Worm (Caenorhabditis elegans) whole organism, young adult: ENCODE measurements around the gene trx-2.

ENCODE experiments used
- B0261.1 ChIP-seq: sonication (generic microtip); optimal IDR thresholded peaks from 2 replicates; lab custom pipeline; 2016; ENCODE audit warnings: mild to moderate bottlenecking, missing genetic modification characterization, moderate library complexity, missing compliant biosample characterization
- C17E4.6 ChIP-seq: fragments of 200-800 bp; sonication (Bioruptor generic); IDR thresholded peaks from 2 replicates; pipeline ENCODE4 v1.3.6; 2022; ENCODE audit warnings: missing genetic modification reagents, missing genetic modification characterization, missing compliant biosample characterization
- F52B5.7 ChIP-seq: sonication (generic microtip); optimal IDR thresholded peaks from 2 replicates; lab custom pipeline; 2016; ENCODE audit warnings: mild to moderate bottlenecking, missing genetic modification characterization, missing compliant biosample characterization
- F57C9.4 ChIP-seq: sonication (generic microtip); optimal IDR thresholded peaks from 2 replicates; lab custom pipeline; 2017; ENCODE audit warnings: mild to moderate bottlenecking, missing genetic modification characterization, missing compliant biosample characterization
- aptf-2 ChIP-seq: fragments of 200-800 bp; sonication (Bioruptor generic); conservative IDR thresholded peaks from 2 replicates; pipeline ENCODE4 v1.3.6; 2022; ENCODE audit warnings: missing genetic modification reagents, missing genetic modification characterization, missing compliant biosample characterization
- attf-3 ChIP-seq: fragments of 200-800 bp; sonication (Bioruptor generic); conservative IDR thresholded peaks from 2 replicates; pipeline ENCODE4 v1.3.6; 2022; ENCODE audit warnings: missing genetic modification reagents, missing genetic modification characterization, missing compliant biosample characterization
- cebp-1 ChIP-seq, 2 experiments: fragments of 200-800 bp in 1 of 2; sonication (Bioruptor generic) in 1 of 2; sonication (generic microtip) in 1 of 2; IDR thresholded peaks in 1 of 2; optimal IDR thresholded peaks in 1 of 2; 2 replicates each; pipeline versions ENCODE4 v1.3.6 to Lab custom; 2017 to 2022; ENCODE audit warnings: missing compliant biosample characterization in 2 of 2, missing genetic modification characterization in 2 of 2, mild to moderate bottlenecking in 1 of 2, missing genetic modification reagents in 1 of 2, moderate library complexity in 1 of 2
- ceh-100 ChIP-seq: fragments of 200-800 bp; sonication (Bioruptor generic); IDR thresholded peaks from 2 replicates; pipeline ENCODE4 v1.3.6; 2022; ENCODE audit warnings: missing genetic modification reagents, missing genetic modification characterization, missing compliant biosample characterization
- efl-1 ChIP-seq: fragments of 150-350 bp; optimal IDR thresholded peaks from 2 replicates; lab custom pipeline; 2014; ENCODE audit warnings: missing biosample characterization, missing genetic modification reagents, missing genetic modification characterization
- ets-4 ChIP-seq: fragments of 200-800 bp; sonication (Bioruptor generic); optimal IDR thresholded peaks from 2 replicates; lab custom pipeline; 2018; ENCODE audit warnings: mild to moderate bottlenecking, missing genetic modification characterization, missing compliant biosample characterization
- him-1 ChIP-seq: sonication (generic microtip); optimal IDR thresholded peaks from 2 replicates; lab custom pipeline; 2016; ENCODE audit warnings: missing genotype, missing genetic modification reagents, missing genetic modification characterization, missing compliant biosample characterization
- hlh-12 ChIP-seq: sonication (generic microtip); optimal IDR thresholded peaks from 2 replicates; lab custom pipeline; 2016; ENCODE audit warnings: missing genetic modification characterization, missing compliant biosample characterization
- hlh-26 ChIP-seq: fragments of 200-800 bp; sonication (Bioruptor generic); conservative IDR thresholded peaks from 2 replicates; pipeline ENCODE4 v1.3.6; 2022; ENCODE audit warnings: missing genetic modification reagents, missing genetic modification characterization, missing compliant biosample characterization
- lin-35 ChIP-seq, 3 experiments: fragments of 150-350 bp in 2 of 3; sonication (generic microtip) in 1 of 3; optimal IDR thresholded peaks; 2 replicates each; lab custom pipeline; 2014 to 2018; ENCODE audit warnings: missing biosample characterization in 3 of 3, missing genetic modification characterization in 3 of 3, missing genetic modification reagents in 3 of 3
- madf-8 ChIP-seq: fragments of 200-800 bp; sonication (Bioruptor generic); conservative IDR thresholded peaks from 2 replicates; pipeline ENCODE4 v1.3.6; 2022; ENCODE audit warnings: missing genetic modification reagents, missing genetic modification characterization, missing compliant biosample characterization
- mxl-1 ChIP-seq: sonication (generic microtip); optimal IDR thresholded peaks from 2 replicates; lab custom pipeline; 2016; ENCODE audit warnings: missing genetic modification characterization, missing compliant biosample characterization
- nhr-80 ChIP-seq: sonication (generic microtip); optimal IDR thresholded peaks from 2 replicates; lab custom pipeline; 2016; ENCODE audit warnings: missing genetic modification characterization, missing compliant biosample characterization
- nhr-90 ChIP-seq: sonication (generic microtip); optimal IDR thresholded peaks from 2 replicates; lab custom pipeline; 2016; ENCODE audit warnings: missing genotype, mild to moderate bottlenecking, missing genetic modification characterization, missing compliant biosample characterization
- rcor-1 ChIP-seq: fragments of 200-800 bp; sonication (Bioruptor generic); IDR thresholded peaks from 2 replicates; pipeline ENCODE4 v1.3.6; 2022; ENCODE audit warnings: missing genetic modification reagents, missing genetic modification characterization, missing compliant biosample characterization
- tbp1 ChIP-seq: fragments of 200-800 bp; sonication (Bioruptor generic); optimal IDR thresholded peaks from 2 replicates; lab custom pipeline; 2018; ENCODE audit warnings: mild to moderate bottlenecking, missing genetic modification characterization, missing compliant biosample characterization
- zim-3 ChIP-seq: sonication (generic microtip); optimal IDR thresholded peaks from 2 replicates; lab custom pipeline; 2017; ENCODE audit warnings: mild to moderate bottlenecking, missing genetic modification characterization, moderate library complexity, missing compliant biosample characterization
- ztf-18 ChIP-seq: sonication (generic microtip); optimal IDR thresholded peaks from 2 replicates; lab custom pipeline; 2016; ENCODE audit warnings: missing genotype, mild to moderate bottlenecking, missing genetic modification characterization, missing compliant biosample characterization
- ztf-22 ChIP-seq: fragments of 200-800 bp; sonication (Bioruptor generic); optimal IDR thresholded peaks from 2 replicates; lab custom pipeline; 2018; ENCODE audit warnings: mild to moderate bottlenecking, missing genetic modification characterization, moderate library complexity, missing compliant biosample characterization
- ztf-26 ChIP-seq: sonication (generic microtip); optimal IDR thresholded peaks from 2 replicates; lab custom pipeline; 2017; ENCODE audit warnings: missing genetic modification characterization, missing compliant biosample characterization
- ztf-28 ChIP-seq: fragments of 200-800 bp; sonication (Bioruptor generic); IDR thresholded peaks from 2 replicates; pipeline ENCODE4 v1.3.6; 2022; ENCODE audit warnings: missing genetic modification reagents, missing genetic modification characterization, missing compliant biosample characterization

Gene trx-2

DNA sequence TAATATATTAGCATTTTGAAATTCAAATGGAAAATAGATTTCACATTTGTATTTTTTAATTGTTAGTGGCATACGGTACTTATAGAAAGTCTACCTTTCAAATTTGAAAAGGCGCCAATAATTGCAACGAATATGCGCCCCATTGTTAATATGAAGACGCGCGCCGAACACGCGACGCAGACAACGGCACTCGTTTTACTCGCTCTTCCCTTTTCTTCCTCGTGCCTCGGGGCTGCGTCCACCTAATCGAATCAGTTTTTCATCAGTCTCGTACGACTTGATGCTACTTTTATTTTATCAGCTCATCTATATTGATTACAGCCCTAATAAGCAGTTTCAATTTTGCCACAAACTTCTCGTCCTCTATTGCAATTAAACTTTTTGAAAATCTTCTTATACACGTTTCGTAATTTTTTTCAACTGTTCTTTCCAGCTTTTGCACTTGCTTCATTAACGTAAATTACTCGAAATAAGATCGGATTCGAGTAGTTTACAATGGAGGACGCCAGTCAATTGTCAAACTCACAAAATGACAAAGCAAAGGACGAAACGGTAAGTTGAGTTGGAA lies 47.4 kb downstream of the trx-2 start, which contains the start of gene cash-1 (continued):
- TF ChIP-seq madf-8 (GFP tag; lab: Robert Waterston, UW) (peak; percentile 71), rcor-1 (0 out of 2 replicates have a peak, but pooled peaks have one; percentile 37), ceh-100 (GFP tag; lab: Robert Waterston, UW) (no peak), F52B5.7 (no peak), aptf-2 (no peak), B0261.1 (no peak), ztf-22 (GFP tag; lab: Kevin White, UChicago) (no peak), mxl-1 (tag; lab: Kevin White, UChicago) (no peak), F57C9.4 (no peak), nhr-80 (tag; lab: Kevin White, UChicago) (peak; percentile 88), hlh-26 (no peak), ets-4 (GFP tag; lab: Kevin White, UChicago) (no peak), ztf-26 (no peak), ztf-28 (no peak), efl-1 (GFP tag; lab: Kevin White, UChicago) (peak; percentile 75), zim-3 (tag; lab: Kevin White, UChicago) (no peak), nhr-90 (no peak)

DNA sequence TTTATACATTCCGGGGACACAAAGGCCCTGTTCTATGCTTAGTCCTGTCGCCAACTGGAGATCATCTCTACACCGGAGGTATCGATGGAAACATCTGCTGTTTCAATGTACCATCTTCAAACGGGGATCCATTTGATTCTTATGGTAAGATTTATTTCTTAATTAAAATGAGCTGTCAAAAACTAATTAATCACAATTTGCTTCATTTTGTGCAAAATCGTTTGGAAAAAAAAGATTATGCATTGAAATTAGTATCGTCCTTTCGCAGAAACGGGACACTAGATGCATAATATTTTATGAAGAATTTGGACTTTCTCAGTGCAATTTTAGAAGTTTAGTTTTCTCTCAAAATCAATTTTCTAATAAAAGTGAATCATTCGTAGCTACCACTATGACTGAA lies 49.4 kb downstream of the trx-2 start:
- TF ChIP-seq ztf-18 (no peak), cebp-1 (GFP tag; IDR thresholded peaks at IDR 0.05; lab: Robert Waterston, UW) (no peak), cebp-1 (tag; optimal IDR thresholded peaks at IDR 0.05; lab: Kevin White, UChicago) (no peak), lin-35 (GFP tag; optimal IDR thresholded peaks at IDR 0.05; lab: Kevin White, UChicago) (no peak), tbp1 (GFP tag; lab: Kevin White, UChicago) (no peak), C17E4.6 (no peak), ceh-100 (GFP tag; lab: Robert Waterston, UW) (no peak), attf-3 (GFP tag; lab: Robert Waterston, UW) (no peak), efl-1 (GFP tag; lab: Kevin White, UChicago) (no peak), him-1 (tag; lab: Kevin White, UChicago) (no peak), hlh-12 (no peak), B0261.1 (no peak)
